Worm (Caenorhabditis elegans): ENCODE measurements around the gene arf-6.

Gene arf-6

ce11 chrIV:16946746-16947145, at the start of gene arf-6, which contains the start of gene Y116A8C.9:
Gene arf-6 (plus strand): TSS chrIV:16947120.
Gene Y116A8C.9 (minus strand): TSS chrIV:16946800.
- TF ChIP-seq hlh-8 (tag; optimal IDR thresholded peaks at IDR 0.05) (peak; percentile 22), dmd-4 (tag; optimal IDR thresholded peaks at IDR 0.05; ENCODE audit: borderline replicate concordance) (peak; percentile 18), fkh-6 (tag; optimal IDR thresholded peaks at IDR 0.05) (no peak), elt-2 (tag; optimal IDR thresholded peaks at IDR 0.05) (peak; percentile 75), ceh-19 (GFP tag; optimal IDR thresholded peaks at IDR 0.05) (peak; percentile 68), pat-9 (tag; optimal IDR thresholded peaks at IDR 0.05) (peak; percentile 53), ama-1 (optimal IDR thresholded peaks at IDR 0.05) (no peak), npax-4 (tag; optimal IDR thresholded peaks at IDR 0.05) (peak; percentile 6), hlh-15 (tag; optimal IDR thresholded peaks at IDR 0.05) (peak; percentile 46), gmeb-2 (tag; optimal IDR thresholded peaks at IDR 0.05) (peak; percentile 56), nhr-232 (tag; optimal IDR thresholded peaks at IDR 0.05) (no peak), pax-1 (tag; optimal IDR thresholded peaks at IDR 0.05) (no peak), lim-6 (tag; optimal IDR thresholded peaks at IDR 0.05) (peak; percentile 41), C38D4.7 (GFP tag; optimal IDR thresholded peaks at IDR 0.05) (peak; percentile 62), nhr-11 (tag; optimal IDR thresholded peaks at IDR 0.05) (no peak), zip-5 (tag; optimal IDR thresholded peaks at IDR 0.05) (peak; percentile 43), fkh-10 (GFP tag; optimal IDR thresholded peaks at IDR 0.05) (no peak), ahr-1 (tag; optimal IDR thresholded peaks at IDR 0.05) (peak; percentile 62), unc-42 (tag; optimal IDR thresholded peaks at IDR 0.05) (peak; percentile 58), dve-1 (tag; optimal IDR thresholded peaks at IDR 0.05) (no peak), lin-11 (tag; optimal IDR thresholded peaks at IDR 0.05) (no peak), rnt-1 (tag; optimal IDR thresholded peaks at IDR 0.05) (peak; percentile 24), hlh-30 (tag; optimal IDR thresholded peaks at IDR 0.05; ENCODE audit: insufficient read depth) (peak; percentile 48), ceh-9 (tag; optimal IDR thresholded peaks at IDR 0.05) (no peak), ceh-22 (tag; optimal IDR thresholded peaks at IDR 0.05) (no peak), pag-3 (tag; optimal IDR thresholded peaks at IDR 0.05; ENCODE audit: borderline replicate concordance) (no peak), ref-2 (tag; optimal IDR thresholded peaks at IDR 0.05) (peak; percentile 1), ceh-30 (tag; optimal IDR thresholded peaks at IDR 0.05) (no peak), ceh-31 (tag; optimal IDR thresholded peaks at IDR 0.05) (peak; percentile 61), sdc-2 (tag; optimal IDR thresholded peaks at IDR 0.05) (no peak), fax-1 (tag; optimal IDR thresholded peaks at IDR 0.05) (peak; percentile 44), ets-4 (tag; optimal IDR thresholded peaks at IDR 0.05) (no peak), ceh-24 (tag; optimal IDR thresholded peaks at IDR 0.05) (no peak), elt-4 (tag; optimal IDR thresholded peaks at IDR 0.05) (no peak), ztf-16 (tag; optimal IDR thresholded peaks at IDR 0.05) (peak; percentile 54), ceh-2 (tag; optimal IDR thresholded peaks at IDR 0.05) (peak; percentile 56), nfya-1 (tag; optimal IDR thresholded peaks at IDR 0.05) (peak; percentile 55), ceh-34 (tag; optimal IDR thresholded peaks at IDR 0.05) (peak; percentile 59), unc-86 (tag; optimal IDR thresholded peaks at IDR 0.05) (peak; percentile 69), ceh-6 (GFP tag; optimal IDR thresholded peaks at IDR 0.05) (no peak), eyg-1 (tag; optimal IDR thresholded peaks at IDR 0.05) (no peak), F13H6.1 (tag; optimal IDR thresholded peaks at IDR 0.05) (peak; percentile 35), hlh-13 (GFP tag; optimal IDR thresholded peaks at IDR 0.05) (peak; percentile 7), sox-2 (GFP tag; IDR thresholded peaks at IDR 0.05) (no peak), pha-4 (tag; optimal IDR thresholded peaks at IDR 0.05) (no peak), ttx-3 (tag; optimal IDR thresholded peaks at IDR 0.05) (peak; percentile 68), pros-1 (tag; optimal IDR thresholded peaks at IDR 0.05) (no peak), syd-9 (tag; optimal IDR thresholded peaks at IDR 0.05) (peak; percentile 18), C08G9.2 (tag; optimal IDR thresholded peaks at IDR 0.05) (peak; percentile 22), unc-55 (GFP tag; optimal IDR thresholded peaks at IDR 0.05) (no peak), unc-3 (GFP tag; conservative IDR thresholded peaks at IDR 0.05) (no peak), unc-3 (tag; optimal IDR thresholded peaks at IDR 0.05) (peak; percentile 53), ceh-18 (tag; optimal IDR thresholded peaks at IDR 0.05) (no peak), sox-4 (tag; optimal IDR thresholded peaks at IDR 0.05) (peak; percentile 68), tbx-2 (tag; optimal IDR thresholded peaks at IDR 0.05) (peak; percentile 42)

Measured in whole organism, late embryonic.